Worm (Caenorhabditis elegans) whole organism, L2 larva: ENCODE results near the gene nhr-128.

Experiments
- R02D3.7 ChIP-seq: fragments of 150-350 bp; optimal IDR thresholded peaks from 2 replicates; lab custom pipeline; 2014; ENCODE audit warnings: missing biosample characterization, missing genetic modification characterization
- ZK546.5 ChIP-seq: sonication (generic microtip); optimal IDR thresholded peaks from 2 replicates; lab custom pipeline; 2017; ENCODE audit warnings: missing biosample characterization, missing genetic modification characterization
- nhr-129 ChIP-seq: fragments of 150-350 bp; optimal IDR thresholded peaks from 2 replicates; lab custom pipeline; 2014; ENCODE audit warnings: missing biosample characterization, missing genetic modification characterization
- nhr-237 ChIP-seq: fragments of 150-350 bp; optimal IDR thresholded peaks from 2 replicates; lab custom pipeline; 2014; ENCODE audit warnings: missing biosample characterization, missing genetic modification characterization
- peb-1 ChIP-seq: fragments of 150-350 bp; optimal IDR thresholded peaks from 2 replicates; lab custom pipeline; 2014; ENCODE audit warnings: missing biosample characterization, missing genetic modification characterization
- unc-55 ChIP-seq: fragments of 150-350 bp; sonication (generic microtip); optimal IDR thresholded peaks from 3 replicates; lab custom pipeline; 2014; ENCODE audit warnings: missing biosample characterization, missing genetic modification reagents, missing genetic modification characterization
- ztf-4 ChIP-seq: fragments of 150-350 bp; optimal IDR thresholded peaks from 2 replicates; lab custom pipeline; 2014; ENCODE audit warnings: missing biosample characterization, missing genetic modification characterization

- TF ChIP-seq unc-55 (GFP tag; lab: Kevin White, UChicago), result no peak
- no peak for TF ChIP-seq ztf-4 (tag; lab: Kevin White, UChicago)
- no peak for TF ChIP-seq peb-1 (tag; lab: Kevin White, UChicago)
- no peak for TF ChIP-seq ZK546.5
- TF ChIP-seq R02D3.7, result no peak
- TF ChIP-seq nhr-129, result no peak
- no peak for TF ChIP-seq nhr-237 (tag; lab: Kevin White, UChicago)
Measured at ce11 chrV:2191122-2191521, 30.7 kb upstream of the nhr-128 start, which contains the start of gene srbc-42.
